Worm (Caenorhabditis elegans): ENCODE measurements around the gene sssh-1.

ce11 chrX:14865744-14866143 lies 10.0 kb upstream of the sssh-1 start, which contains the start of gene C27C12.3:
- TF ChIP-seq nhr-76 (tag; optimal IDR thresholded peaks at IDR 0.05) = no peak
- TF ChIP-seq nhr-28 (tag; optimal IDR thresholded peaks at IDR 0.05) = no peak
- no peak for TF ChIP-seq snpc-4 (tag; optimal IDR thresholded peaks at IDR 0.05)
- no peak for TF ChIP-seq bed-3 (GFP tag; optimal IDR thresholded peaks at IDR 0.05)
- TF ChIP-seq nhr-237 (tag; optimal IDR thresholded peaks at IDR 0.05) = no peak
- TF ChIP-seq hlh-1 (tag; optimal IDR thresholded peaks at IDR 0.05) = no peak
- no peak for TF ChIP-seq nhr-12 (tag; optimal IDR thresholded peaks at IDR 0.05)
- no peak for TF ChIP-seq mab-5 (tag; optimal IDR thresholded peaks at IDR 0.05)
- TF ChIP-seq unc-62 (GFP tag; optimal IDR thresholded peaks at IDR 0.05) = no peak
